Worm (Caenorhabditis elegans): ENCODE data around the gene srab-10.

- TF ChIP-seq pha-4 (tag; optimal IDR thresholded peaks at IDR 0.05) (no peak), ces-1 (GFP tag; optimal IDR thresholded peaks at IDR 0.05) (no peak), mab-5 (tag; optimal IDR thresholded peaks at IDR 0.05) (no peak), elt-1 (tag; optimal IDR thresholded peaks at IDR 0.05; ENCODE audit: borderline replicate concordance, insufficient read depth) (no peak), unc-39 (tag; optimal IDR thresholded peaks at IDR 0.05) (no peak), mls-2 (tag; optimal IDR thresholded peaks at IDR 0.05) (no peak), lin-13 (tag; optimal IDR thresholded peaks at IDR 0.05) (no peak), mep-1 (tag; optimal IDR thresholded peaks at IDR 0.05) (no peak), nhr-237 (tag; optimal IDR thresholded peaks at IDR 0.05) (no peak), nhr-76 (tag; optimal IDR thresholded peaks at IDR 0.05) (no peak), bed-3 (GFP tag; optimal IDR thresholded peaks at IDR 0.05) (no peak), nhr-2 (tag; optimal IDR thresholded peaks at IDR 0.05) (no peak), ztf-11 (tag; optimal IDR thresholded peaks at IDR 0.05) (no peak)
These were observed 50.0 kb downstream of the srab-10 start, which contains the start of gene cyp-33C9 for ce11 chrV:3094351-3094750.
